Worm (Caenorhabditis elegans) whole organism, young adult: ENCODE results near the gene mtp-18.

Source experiments
- C06A6.2 ChIP-seq: fragments of 200-800 bp; sonication (Bioruptor generic); conservative IDR thresholded peaks from 2 replicates; pipeline ENCODE4 v1.3.6; 2022; ENCODE audit warnings: missing genetic modification characterization, missing compliant biosample characterization
- F10E7.11 ChIP-seq: sonication (generic microtip); optimal IDR thresholded peaks from 2 replicates; lab custom pipeline; 2017; ENCODE audit warnings: mild to moderate bottlenecking, missing genetic modification characterization, moderate library complexity, missing compliant biosample characterization
- F22D6.2 ChIP-seq: sonication (generic microtip); optimal IDR thresholded peaks from 2 replicates; lab custom pipeline; 2016; ENCODE audit warnings: mild to moderate bottlenecking, missing genetic modification characterization, missing compliant biosample characterization
- F23B12.7 ChIP-seq: sonication (generic microtip); optimal IDR thresholded peaks from 2 replicates; lab custom pipeline; 2017; ENCODE audit warnings: missing genetic modification characterization, mild to moderate bottlenecking, missing compliant biosample characterization, antibody characterized with exemption, moderate library complexity; ENCODE audit not compliant: insufficient read depth
- F55B11.4 ChIP-seq: sonication (generic microtip); optimal IDR thresholded peaks from 2 replicates; lab custom pipeline; 2016; ENCODE audit warnings: missing compliant biosample characterization, missing genetic modification characterization, borderline replicate concordance; ENCODE audit not compliant: insufficient read depth
- T26A5.8 ChIP-seq: sonication (generic microtip); optimal IDR thresholded peaks from 2 replicates; lab custom pipeline; 2016; ENCODE audit warnings: missing genetic modification characterization, missing compliant biosample characterization
- Y56A3A.18 ChIP-seq: fragments of 200-800 bp; sonication (Bioruptor generic); IDR thresholded peaks from 2 replicates; pipeline ENCODE4 v1.3.6; 2022; ENCODE audit warnings: missing genetic modification reagents, missing genetic modification characterization, missing compliant biosample characterization
- ama-1 ChIP-seq, 3 experiments: fragments of 150-350 bp in 1 of 3; sonication (generic microtip) in 2 of 3; optimal IDR thresholded peaks; 2 replicates each; lab custom pipeline; 2014 to 2018; ENCODE audit warnings: missing biosample characterization in 2 of 3, missing genetic modification characterization in 2 of 3, missing genetic modification reagents in 2 of 3
- aptf-2 ChIP-seq: fragments of 200-800 bp; sonication (Bioruptor generic); conservative IDR thresholded peaks from 2 replicates; pipeline ENCODE4 v1.3.6; 2022; ENCODE audit warnings: missing genetic modification reagents, missing genetic modification characterization, missing compliant biosample characterization
- atf-7 ChIP-seq: sonication (generic microtip); optimal IDR thresholded peaks from 2 replicates; lab custom pipeline; 2017; ENCODE audit warnings: mild to moderate bottlenecking, missing genetic modification characterization, missing compliant biosample characterization
- athp-1 ChIP-seq: sonication (generic microtip); optimal IDR thresholded peaks from 2 replicates; lab custom pipeline; 2017; ENCODE audit warnings: mild to moderate bottlenecking, missing genetic modification characterization, missing compliant biosample characterization
- attf-5 ChIP-seq: fragments of 200-800 bp; sonication (Bioruptor generic); optimal IDR thresholded peaks from 2 replicates; lab custom pipeline; 2018; ENCODE audit warnings: mild to moderate bottlenecking, missing genetic modification characterization, missing compliant biosample characterization
- bed-2 ChIP-seq: fragments of 200-800 bp; sonication (Bioruptor generic); IDR thresholded peaks from 2 replicates; pipeline ENCODE4 v1.3.6; 2022; ENCODE audit warnings: missing genetic modification reagents, missing genetic modification characterization, missing compliant biosample characterization
- ccch-3 ChIP-seq: fragments of 200-800 bp; sonication (Bioruptor generic); optimal IDR thresholded peaks from 2 replicates; lab custom pipeline; 2018; ENCODE audit warnings: mild to moderate bottlenecking, missing genetic modification characterization, missing compliant biosample characterization
- ceh-27 ChIP-seq: fragments of 200-800 bp; sonication (Bioruptor generic); optimal IDR thresholded peaks from 2 replicates; lab custom pipeline; 2018; ENCODE audit warnings: mild to moderate bottlenecking, missing genetic modification characterization, moderate library complexity, missing compliant biosample characterization
- ceh-58 ChIP-seq: fragments of 200-800 bp; sonication (Bioruptor generic); IDR thresholded peaks from 2 replicates; pipeline ENCODE4 v1.3.6; 2022; ENCODE audit warnings: missing genetic modification characterization, missing compliant biosample characterization
- ceh-79 ChIP-seq: sonication (generic microtip); optimal IDR thresholded peaks from 2 replicates; lab custom pipeline; 2017; ENCODE audit warnings: mild to moderate bottlenecking, missing genetic modification characterization, missing compliant biosample characterization
- dox-1 ChIP-seq: fragments of 200-800 bp; sonication (Bioruptor generic); IDR thresholded peaks from 2 replicates; pipeline ENCODE4 v1.3.6; 2022; ENCODE audit warnings: missing genetic modification reagents, missing genetic modification characterization, missing compliant biosample characterization
- dpff-1 ChIP-seq: sonication (generic microtip); optimal IDR thresholded peaks from 2 replicates; lab custom pipeline; 2017; ENCODE audit warnings: mild to moderate bottlenecking, missing genetic modification characterization, missing compliant biosample characterization
- dpl-1 ChIP-seq: fragments of 150-350 bp; optimal IDR thresholded peaks from 2 replicates; lab custom pipeline; 2014; ENCODE audit warnings: missing biosample characterization, missing genetic modification reagents, missing genetic modification characterization
- efl-1 ChIP-seq: fragments of 150-350 bp; optimal IDR thresholded peaks from 2 replicates; lab custom pipeline; 2014; ENCODE audit warnings: missing biosample characterization, missing genetic modification reagents, missing genetic modification characterization
- egl-18 ChIP-seq: fragments of 200-800 bp; sonication (Bioruptor generic); IDR thresholded peaks from 2 replicates; pipeline ENCODE4 v1.3.6; 2022; ENCODE audit warnings: missing genetic modification reagents, missing genetic modification characterization, missing compliant biosample characterization
- fkh-3 ChIP-seq: sonication (generic microtip); optimal IDR thresholded peaks from 2 replicates; lab custom pipeline; 2016; ENCODE audit warnings: mild to moderate bottlenecking, missing genetic modification characterization, missing compliant biosample characterization
- gei-17 ChIP-seq: fragments of 200-800 bp; sonication (Bioruptor generic); optimal IDR thresholded peaks from 2 replicates; lab custom pipeline; 2018; ENCODE audit warnings: mild to moderate bottlenecking, missing genetic modification characterization, missing compliant biosample characterization
- him-1 ChIP-seq: sonication (generic microtip); optimal IDR thresholded peaks from 2 replicates; lab custom pipeline; 2016; ENCODE audit warnings: missing genotype, missing genetic modification reagents, missing genetic modification characterization, missing compliant biosample characterization
- hlh-26 ChIP-seq: fragments of 200-800 bp; sonication (Bioruptor generic); conservative IDR thresholded peaks from 2 replicates; pipeline ENCODE4 v1.3.6; 2022; ENCODE audit warnings: missing genetic modification reagents, missing genetic modification characterization, missing compliant biosample characterization
- hmg-20 ChIP-seq: fragments of 200-800 bp; sonication (Bioruptor generic); IDR thresholded peaks from 2 replicates; pipeline ENCODE4 v1.3.6; 2022; ENCODE audit warnings: missing genetic modification reagents, missing genetic modification characterization, missing compliant biosample characterization
- let-526 ChIP-seq: fragments of 200-800 bp; sonication (Bioruptor generic); IDR thresholded peaks from 2 replicates; pipeline ENCODE4 v1.3.6; 2022; ENCODE audit warnings: missing genetic modification reagents, missing genetic modification characterization, missing compliant biosample characterization
- let-607 ChIP-seq, 2 experiments: fragments of 200-800 bp in 1 of 2; sonication (Bioruptor generic) in 1 of 2; sonication (generic microtip) in 1 of 2; optimal IDR thresholded peaks; 2 replicates each; lab custom pipeline; 2016 to 2018; ENCODE audit warnings: mild to moderate bottlenecking in 2 of 2, missing compliant biosample characterization in 2 of 2, missing genetic modification characterization in 2 of 2, moderate library complexity in 2 of 2, missing genotype in 1 of 2
- lin-26 ChIP-seq: fragments of 200-800 bp; sonication (Bioruptor generic); IDR thresholded peaks from 2 replicates; pipeline ENCODE4 v1.3.6; 2022; ENCODE audit warnings: missing genetic modification reagents, missing genetic modification characterization, missing compliant biosample characterization
- lin-35 ChIP-seq, 3 experiments: fragments of 150-350 bp in 2 of 3; sonication (generic microtip) in 1 of 3; optimal IDR thresholded peaks; 2 replicates each; lab custom pipeline; 2014 to 2018; ENCODE audit warnings: missing biosample characterization in 3 of 3, missing genetic modification characterization in 3 of 3, missing genetic modification reagents in 3 of 3
- lin-54 ChIP-seq: fragments of 200-800 bp; sonication (Bioruptor generic); optimal IDR thresholded peaks from 2 replicates; lab custom pipeline; 2018; ENCODE audit warnings: mild to moderate bottlenecking, missing genetic modification characterization, missing compliant biosample characterization
- lsl-1 ChIP-seq: fragments of 200-800 bp; sonication (Bioruptor generic); optimal IDR thresholded peaks from 2 replicates; lab custom pipeline; 2018; ENCODE audit warnings: mild to moderate bottlenecking, missing genetic modification characterization, moderate library complexity, missing compliant biosample characterization
- madf-8 ChIP-seq: fragments of 200-800 bp; sonication (Bioruptor generic); conservative IDR thresholded peaks from 2 replicates; pipeline ENCODE4 v1.3.6; 2022; ENCODE audit warnings: missing genetic modification reagents, missing genetic modification characterization, missing compliant biosample characterization
- nfyb-1 ChIP-seq: fragments of 200-800 bp; sonication (Bioruptor generic); IDR thresholded peaks from 2 replicates; pipeline ENCODE4 v1.3.6; 2022; ENCODE audit warnings: missing genetic modification reagents, missing genetic modification characterization, missing compliant biosample characterization
- pbrm-1 ChIP-seq: fragments of 200-800 bp; sonication (Bioruptor generic); IDR thresholded peaks from 2 replicates; pipeline ENCODE4 v1.3.6; 2022; ENCODE audit warnings: missing genetic modification reagents, missing genetic modification characterization, missing compliant biosample characterization
- rec-8 ChIP-seq, 2 experiments: sonication (generic microtip); optimal IDR thresholded peaks; 2 replicates each; lab custom pipeline; 2016; ENCODE audit warnings: mild to moderate bottlenecking in 2 of 2, missing genetic modification characterization in 2 of 2, missing genetic modification reagents in 2 of 2, missing genotype in 2 of 2, missing biosample characterization in 1 of 2, missing compliant biosample characterization in 1 of 2, moderate library complexity in 1 of 2
- snpc-1.1 ChIP-seq: sonication (generic microtip); optimal IDR thresholded peaks from 2 replicates; lab custom pipeline; 2017; ENCODE audit warnings: missing genetic modification characterization, mild to moderate bottlenecking, missing compliant biosample characterization, antibody characterized with exemption, moderate library complexity, missing genotype, missing genetic modification reagents; ENCODE audit not compliant: insufficient read depth
- snpc-4 ChIP-seq, 5 experiments: fragments of 150-350 bp in 1 of 5; sonication (generic microtip) in 4 of 5; optimal IDR thresholded peaks; 2 replicates each; lab custom pipeline; 2014 to 2018; ENCODE audit warnings: missing genetic modification characterization in 5 of 5, missing biosample characterization in 3 of 5, antibody characterized with exemption in 2 of 5, mild to moderate bottlenecking in 2 of 5, missing compliant biosample characterization in 2 of 5, missing genotype in 2 of 5, moderate library complexity in 2 of 5, missing genetic modification reagents in 1 of 5
- somi-1 ChIP-seq: fragments of 200-800 bp; sonication (Bioruptor generic); optimal IDR thresholded peaks from 2 replicates; lab custom pipeline; 2018; ENCODE audit warnings: mild to moderate bottlenecking, missing genetic modification characterization, missing compliant biosample characterization
- tbx-9 ChIP-seq: sonication (generic microtip); optimal IDR thresholded peaks from 2 replicates; lab custom pipeline; 2016; ENCODE audit warnings: borderline replicate concordance, missing genetic modification characterization, inconsistent platforms, missing compliant biosample characterization
- tlf-1 ChIP-seq: fragments of 200-800 bp; sonication (Bioruptor generic); optimal IDR thresholded peaks from 2 replicates; lab custom pipeline; 2018; ENCODE audit warnings: mild to moderate bottlenecking, missing genetic modification characterization, missing compliant biosample characterization
- unc-130 ChIP-seq: sonication (generic microtip); optimal IDR thresholded peaks from 2 replicates; lab custom pipeline; 2016; ENCODE audit warnings: missing genetic modification reagents, missing genetic modification characterization, missing compliant biosample characterization
- unc-62 ChIP-seq: fragments of 150-350 bp; optimal IDR thresholded peaks from 2 replicates; lab custom pipeline; 2014; ENCODE audit warnings: missing biosample characterization, missing genetic modification reagents, missing genetic modification characterization
- ztf-25 ChIP-seq: fragments of 200-800 bp; sonication (Bioruptor generic); IDR thresholded peaks from 2 replicates; pipeline ENCODE4 v1.3.6; 2022; ENCODE audit warnings: missing genetic modification reagents, missing genetic modification characterization, missing compliant biosample characterization
- ztf-26 ChIP-seq: sonication (generic microtip); optimal IDR thresholded peaks from 2 replicates; lab custom pipeline; 2017; ENCODE audit warnings: missing genetic modification characterization, missing compliant biosample characterization
- ztf-6 ChIP-seq: fragments of 200-800 bp; sonication (Bioruptor generic); IDR thresholded peaks from 2 replicates; pipeline ENCODE4 v1.3.6; 2022; ENCODE audit warnings: missing genetic modification reagents, missing genetic modification characterization, missing compliant biosample characterization

mtp-18 gene

ce11 chrX:6255561-6255960 is 49.4 kb upstream of the mtp-18 start (continued):
- peak; percentile 76 for TF ChIP-seq F22D6.2 (tag; lab: Kevin White, UChicago)
- no peak for TF ChIP-seq dpl-1 (GFP tag; lab: Kevin White, UChicago)
- TF ChIP-seq dpff-1 (tag; lab: Kevin White, UChicago): peak; percentile 34
- no peak for TF ChIP-seq egl-18
- no peak for TF ChIP-seq unc-130 (GFP tag; lab: Kevin White, UChicago)
- TF ChIP-seq F10E7.11: no peak
- TF ChIP-seq aptf-2 (GFP tag; lab: Robert Waterston, UW): no peak
- TF ChIP-seq ztf-26 (tag; lab: Kevin White, UChicago): peak; percentile 78
- TF ChIP-seq let-607 (tag; optimal IDR thresholded peaks at IDR 0.05; lab: Kevin White, UChicago): peak; percentile 50 to 70
- no peak for TF ChIP-seq ztf-6 (GFP tag; lab: Robert Waterston, UW)
- TF ChIP-seq lin-26 (GFP tag; lab: Robert Waterston, UW): peak; percentile 49; the same call in 1 of the 2 replicates
- TF ChIP-seq ceh-58 (GFP tag; lab: Robert Waterston, UW): no peak
- TF ChIP-seq fkh-3: no peak
- TF ChIP-seq snpc-1.1 (tag; lab: Kevin White, UChicago): no peak
- TF ChIP-seq pbrm-1: peak; percentile 70; the same call in 1 of the 2 replicates
- TF ChIP-seq lin-54: peak; percentile 38
- TF ChIP-seq dox-1 (GFP tag; lab: Robert Waterston, UW): peak; percentile 78
- TF ChIP-seq let-526 (GFP tag; lab: Robert Waterston, UW): peak; percentile 77; the same call in 1 of the 2 replicates
- TF ChIP-seq athp-1 (tag; lab: Kevin White, UChicago): peak; percentile 24
- TF ChIP-seq ama-1 (optimal IDR thresholded peaks at IDR 0.05; lab: Kevin White, UChicago): peak; percentile 62
- TF ChIP-seq ama-1 (GFP tag; optimal IDR thresholded peaks at IDR 0.05; lab: Kevin White, UChicago): no peak
- TF ChIP-seq attf-5 (GFP tag; lab: Kevin White, UChicago): peak; percentile 34
- TF ChIP-seq Y56A3A.18 (GFP tag; lab: Robert Waterston, UW): no peak
- TF ChIP-seq somi-1 (GFP tag; lab: Kevin White, UChicago): peak; percentile 81
- TF ChIP-seq ccch-3: no peak
- no peak for TF ChIP-seq lsl-1 (GFP tag; lab: Kevin White, UChicago)
- TF ChIP-seq hmg-20 (GFP tag; lab: Robert Waterston, UW): no peak
- peak; percentile 5 for TF ChIP-seq ceh-27 (GFP tag; lab: Kevin White, UChicago)
- TF ChIP-seq F23B12.7 (tag; lab: Kevin White, UChicago): no peak
- TF ChIP-seq rec-8 (tag; optimal IDR thresholded peaks at IDR 0.05; lab: Kevin White, UChicago): no peak
- TF ChIP-seq C06A6.2 (GFP tag; lab: Robert Waterston, UW): peak; percentile 31; the same call in 1 of the 2 replicates
- TF ChIP-seq efl-1 (GFP tag; lab: Kevin White, UChicago): no peak
- peak; percentile 49 for TF ChIP-seq nfyb-1
- TF ChIP-seq tbx-9 (tag; lab: Kevin White, UChicago): no peak
- no peak for TF ChIP-seq F55B11.4 (tag; lab: Kevin White, UChicago)
- TF ChIP-seq ztf-25: no peak
- no peak for TF ChIP-seq gei-17 (GFP tag; lab: Kevin White, UChicago)
- TF ChIP-seq tlf-1: peak; percentile 82
- TF ChIP-seq ceh-79 (tag; lab: Kevin White, UChicago): no peak
- no peak for TF ChIP-seq T26A5.8 (tag; lab: Kevin White, UChicago)
- TF ChIP-seq bed-2: no peak
- no peak for TF ChIP-seq him-1 (tag; lab: Kevin White, UChicago)
- no peak for TF ChIP-seq unc-62
- TF ChIP-seq hlh-26 (GFP tag; lab: Robert Waterston, UW): no peak
- TF ChIP-seq snpc-4 (GFP tag; optimal IDR thresholded peaks at IDR 0.05; lab: Kevin White, UChicago): no peak
- TF ChIP-seq snpc-4 (tag; optimal IDR thresholded peaks at IDR 0.05; lab: Kevin White, UChicago): peak in 3 of 4 experiments; percentile 16 to 36 (median 36)
- TF ChIP-seq lin-35 (GFP tag; optimal IDR thresholded peaks at IDR 0.05; lab: Kevin White, UChicago): peak in 1 of 3 experiments; percentile 2
- TF ChIP-seq atf-7 (tag; lab: Kevin White, UChicago): peak; percentile 94
- no peak for TF ChIP-seq madf-8 (GFP tag; lab: Robert Waterston, UW)
